Worm (Caenorhabditis elegans): ENCODE measurements around the gene srg-1.

DNA sequence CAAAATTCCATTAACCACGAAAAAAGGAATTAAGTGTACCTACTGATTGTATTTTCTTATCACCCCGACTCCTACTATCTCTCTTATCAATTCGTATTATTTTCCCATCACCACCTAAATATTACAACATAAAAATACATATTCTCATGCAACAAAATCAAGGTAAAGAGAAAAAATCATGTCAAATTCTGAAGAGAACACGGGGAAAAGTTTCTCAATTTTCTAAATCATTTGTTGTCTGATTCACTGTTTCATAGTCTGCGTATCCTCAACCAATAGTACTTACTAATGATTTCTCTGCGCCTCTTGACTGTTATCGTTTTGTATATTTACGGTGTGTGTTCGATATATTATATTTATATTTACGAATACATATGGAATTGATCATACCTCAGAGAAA, 26.3 kb downstream of the srg-1 start:
- TF ChIP-seq fos-1 (tag; optimal IDR thresholded peaks at IDR 0.05) (no peak), nhr-77 (tag; optimal IDR thresholded peaks at IDR 0.05) (no peak), egl-27 (tag; optimal IDR thresholded peaks at IDR 0.05) (no peak), nhr-28 (tag; optimal IDR thresholded peaks at IDR 0.05) (no peak), nhr-237 (tag; optimal IDR thresholded peaks at IDR 0.05) (no peak)
